Worm (Caenorhabditis elegans) whole organism, L1 larva: ENCODE data around the gene F42H10.3.

ENCODE experiments used
- C04F5.9 ChIP-seq: sonication (generic microtip); optimal IDR thresholded peaks from 2 replicates; lab custom pipeline; 2016; ENCODE audit warnings: missing genetic modification characterization, missing compliant biosample characterization
- C34B4.2 ChIP-seq: sonication (generic microtip); optimal IDR thresholded peaks from 2 replicates; lab custom pipeline; 2017; ENCODE audit warnings: mild to moderate bottlenecking, missing genetic modification characterization, missing compliant biosample characterization
- Y116A8C.19 ChIP-seq: sonication (generic microtip); optimal IDR thresholded peaks from 2 replicates; lab custom pipeline; 2016; ENCODE audit warnings: missing compliant biosample characterization, missing genetic modification characterization, borderline replicate concordance
- ama-1 ChIP-seq: fragments of 150-350 bp; optimal IDR thresholded peaks from 2 replicates; lab custom pipeline; 2014
- ceh-63 ChIP-seq: fragments of 200-800 bp; sonication (Bioruptor generic); optimal IDR thresholded peaks from 2 replicates; lab custom pipeline; 2018; ENCODE audit warnings: mild to moderate bottlenecking, missing genetic modification characterization, missing compliant biosample characterization
- ceh-90 ChIP-seq: sonication (generic microtip); optimal IDR thresholded peaks from 2 replicates; lab custom pipeline; 2016; ENCODE audit warnings: missing genetic modification characterization, missing compliant biosample characterization
- ces-1 ChIP-seq: fragments of 150-350 bp; optimal IDR thresholded peaks from 2 replicates; lab custom pipeline; 2014; ENCODE audit warnings: missing biosample characterization, missing genetic modification reagents, missing genetic modification characterization
- dpl-1 ChIP-seq, 3 experiments: fragments of 150-350 bp in 2 of 3; sonication (generic microtip) in 1 of 3; optimal IDR thresholded peaks; 2 replicates each; lab custom pipeline; 2014 to 2017; ENCODE audit warnings: missing biosample characterization in 3 of 3, missing genetic modification characterization in 3 of 3, missing genetic modification reagents in 3 of 3
- dsc-1 ChIP-seq: sonication (generic microtip); optimal IDR thresholded peaks from 2 replicates; lab custom pipeline; 2016; ENCODE audit warnings: mild to moderate bottlenecking, missing genetic modification characterization, missing compliant biosample characterization
- efl-1 ChIP-seq, 4 experiments: fragments of 150-350 bp; optimal IDR thresholded peaks in 3 of 4; peaks in 1 of 4; 1 replicate in 1 of 4; 2 replicates in 3 of 4; lab custom pipeline; 2014; ENCODE audit warnings: missing biosample characterization in 2 of 4, missing genetic modification characterization in 2 of 4, missing genetic modification reagents in 2 of 4
- efl-3 ChIP-seq: fragments of 200-800 bp; sonication (Bioruptor generic); optimal IDR thresholded peaks from 2 replicates; lab custom pipeline; 2018; ENCODE audit warnings: mild to moderate bottlenecking, missing genetic modification characterization, missing compliant biosample characterization
- ets-5 ChIP-seq: fragments of 200-800 bp; sonication (Bioruptor generic); IDR thresholded peaks from 2 replicates; pipeline ENCODE4 v1.3.6; 2022; ENCODE audit warnings: missing genetic modification characterization, missing compliant biosample characterization
- fkh-10 ChIP-seq: sonication (generic microtip); optimal IDR thresholded peaks from 2 replicates; lab custom pipeline; 2017; ENCODE audit warnings: missing biosample characterization, missing genetic modification reagents, missing genetic modification characterization
- fkh-4 ChIP-seq: sonication (generic microtip); optimal IDR thresholded peaks from 2 replicates; lab custom pipeline; 2016; ENCODE audit warnings: missing compliant biosample characterization, missing genetic modification characterization, borderline replicate concordance
- hlh-17 ChIP-seq: fragments of 200-800 bp; sonication (Bioruptor generic); optimal IDR thresholded peaks from 2 replicates; lab custom pipeline; 2018; ENCODE audit warnings: missing genetic modification characterization, mild to moderate bottlenecking, missing compliant biosample characterization, moderate library complexity, borderline replicate concordance
- lin-14 ChIP-seq: fragments of 200-800 bp; sonication (Bioruptor generic); optimal IDR thresholded peaks from 2 replicates; lab custom pipeline; 2018; ENCODE audit warnings: mild to moderate bottlenecking, missing genetic modification characterization, moderate library complexity, missing compliant biosample characterization
- lin-15B ChIP-seq: fragments of 150-350 bp; sonication (generic microtip); optimal IDR thresholded peaks from 3 replicates; lab custom pipeline; 2014; ENCODE audit warnings: missing biosample characterization, missing genetic modification characterization
- lin-39 ChIP-seq: fragments of 150-350 bp; optimal IDR thresholded peaks from 2 replicates; lab custom pipeline; 2014; ENCODE audit warnings: missing biosample characterization, missing genetic modification reagents, missing genetic modification characterization
- mab-9 ChIP-seq: fragments of 200-800 bp; sonication (Bioruptor generic); IDR thresholded peaks from 2 replicates; pipeline ENCODE4 v1.3.6; 2022; ENCODE audit warnings: missing genetic modification reagents, missing genetic modification characterization, missing compliant biosample characterization
- mdl-1 ChIP-seq, 2 experiments: fragments of 150-350 bp; optimal IDR thresholded peaks; 2 replicates each; lab custom pipeline; 2014 to 2017; ENCODE audit warnings: missing biosample characterization in 2 of 2, missing genetic modification characterization in 2 of 2, inconsistent platforms in 1 of 2
- mef-2 ChIP-seq: fragments of 150-350 bp; optimal IDR thresholded peaks from 2 replicates; lab custom pipeline; 2014; ENCODE audit warnings: missing biosample characterization, missing genetic modification characterization
- nhr-19 ChIP-seq: fragments of 200-800 bp; sonication (Bioruptor generic); conservative IDR thresholded peaks from 2 replicates; pipeline ENCODE4 v1.3.6; 2022; ENCODE audit warnings: missing genetic modification characterization, missing compliant biosample characterization
- nhr-76 ChIP-seq: sonication (generic microtip); optimal IDR thresholded peaks from 2 replicates; lab custom pipeline; 2017; ENCODE audit warnings: missing biosample characterization, missing genetic modification characterization
- nhr-85 ChIP-seq: sonication (generic microtip); peaks from one replicate; lab custom pipeline; 2016; ENCODE audit warnings: missing genetic modification characterization, inconsistent platforms, missing compliant biosample characterization
- pqm-1 ChIP-seq: sonication (generic microtip); optimal IDR thresholded peaks from 3 replicates; lab custom pipeline; 2017; ENCODE audit warnings: missing biosample characterization, missing genetic modification characterization
- sup-37 ChIP-seq: fragments of 200-800 bp; sonication (Bioruptor generic); optimal IDR thresholded peaks from 2 replicates; lab custom pipeline; 2018; ENCODE audit warnings: mild to moderate bottlenecking, missing genetic modification characterization, missing compliant biosample characterization
- tbx-2 ChIP-seq: sonication (generic microtip); optimal IDR thresholded peaks from 2 replicates; lab custom pipeline; 2016; ENCODE audit warnings: missing genetic modification characterization, missing compliant biosample characterization
- tlp-1 ChIP-seq: fragments of 150-350 bp; optimal IDR thresholded peaks from 2 replicates; lab custom pipeline; 2014; ENCODE audit warnings: missing biosample characterization, missing genetic modification characterization
- unc-130 ChIP-seq: fragments of 150-350 bp; optimal IDR thresholded peaks from 2 replicates; lab custom pipeline; 2017; ENCODE audit warnings: missing biosample characterization, missing genetic modification characterization, inconsistent platforms
- unc-62 ChIP-seq: fragments of 150-350 bp; optimal IDR thresholded peaks from 2 replicates; lab custom pipeline; 2014; ENCODE audit warnings: missing biosample characterization, missing genetic modification reagents, missing genetic modification characterization
- xbp-1 ChIP-seq: sonication (generic microtip); optimal IDR thresholded peaks from 2 replicates; lab custom pipeline; 2016; ENCODE audit warnings: missing genetic modification characterization, missing compliant biosample characterization
- zag-1 ChIP-seq: fragments of 150-350 bp; optimal IDR thresholded peaks from 2 replicates; lab custom pipeline; 2014; ENCODE audit warnings: missing biosample characterization, missing genetic modification characterization
- ztf-11 ChIP-seq, 2 experiments: sonication (generic microtip); optimal IDR thresholded peaks; 2 replicates each; lab custom pipeline; 2016 to 2017; ENCODE audit warnings: missing genetic modification characterization in 2 of 2, missing biosample characterization in 1 of 2, missing compliant biosample characterization in 1 of 2
- ztf-4 ChIP-seq: fragments of 150-350 bp; optimal IDR thresholded peaks from 2 replicates; lab custom pipeline; 2014; ENCODE audit warnings: missing biosample characterization, missing genetic modification characterization

The F42H10.3 gene

ce11 chrIII:8529002-8529401 is 45.0 kb downstream of the F42H10.3 start (continued):
- TF ChIP-seq lin-14 (peak; percentile 86), sup-37 (GFP tag; lab: Kevin White, UChicago) (no peak), nhr-85 (peak; percentile 97), fkh-4 (peak; percentile 83), dsc-1 (tag; lab: Kevin White, UChicago) (peak; percentile 67), ama-1 (lab: Kevin White, UChicago) (peak; percentile 64), efl-3 (GFP tag; lab: Kevin White, UChicago) (peak; percentile 19), tbx-2 (tag; lab: Kevin White, UChicago) (peak; percentile 81), unc-130 (tag; lab: Kevin White, UChicago) (no peak), ztf-11 (tag; optimal IDR thresholded peaks at IDR 0.05; lab: Kevin White, UChicago) (peak in 1 of 2 experiments; percentile 90), zag-1 (tag; lab: Kevin White, UChicago) (no peak), C04F5.9 (tag; lab: Kevin White, UChicago) (peak; percentile 49), Y116A8C.19 (tag; lab: Kevin White, UChicago) (no peak), mef-2 (tag; lab: Kevin White, UChicago) (no peak), C34B4.2 (tag; lab: Kevin White, UChicago) (no peak), mab-9 (GFP tag; lab: Robert Waterston, UW) (no peak), lin-15B (tag; lab: Kevin White, UChicago) (peak; percentile 33), nhr-19 (GFP tag; lab: Robert Waterston, UW) (peak; percentile 56), ceh-90 (peak; percentile 89), unc-62 (GFP tag; lab: Kevin White, UChicago) (no peak), ztf-4 (tag; lab: Kevin White, UChicago) (no peak), tlp-1 (tag; lab: Kevin White, UChicago) (no peak), pqm-1 (no peak), ets-5 (GFP tag; lab: Robert Waterston, UW) (no peak), mdl-1 (tag; optimal IDR thresholded peaks at IDR 0.05; lab: Kevin White, UChicago) (peak in 1 of 2 experiments; percentile 21), lin-39 (peak; percentile 47), hlh-17 (GFP tag; lab: Kevin White, UChicago) (no peak), dpl-1 (GFP tag; optimal IDR thresholded peaks at IDR 0.05; lab: Kevin White, UChicago) (peak; percentile 28 to 71 (median 41)), efl-1 (optimal IDR thresholded peaks at IDR 0.05; lab: Kevin White, UChicago) (peak; percentile 58 to 66), efl-1 (GFP tag; optimal IDR thresholded peaks at IDR 0.05 in 1 of 2; lab: Kevin White, UChicago) (peak; percentile 68 to 94), nhr-76 (tag; lab: Kevin White, UChicago) (no peak), xbp-1 (tag; lab: Kevin White, UChicago) (peak; percentile 86)

- TF ChIP-seq dsc-1 (tag; lab: Kevin White, UChicago) = no peak
Measured at ce11 chrIII:8529772-8530171, 45.8 kb downstream of the F42H10.3 start, which contains the start of gene ZC21.10. Gene ZC21.10, plus strand, starts transcription at chrIII:8530072.

- TF ChIP-seq tlp-1 (tag; lab: Kevin White, UChicago) (no peak), pqm-1 (no peak), fkh-4 (no peak), lin-14 (peak; percentile 50), fkh-10 (GFP tag; lab: Kevin White, UChicago) (peak; percentile 60)
Measured at ce11 chrIII:8533900-8534299, 49.9 kb downstream of the F42H10.3 start.

DNA sequence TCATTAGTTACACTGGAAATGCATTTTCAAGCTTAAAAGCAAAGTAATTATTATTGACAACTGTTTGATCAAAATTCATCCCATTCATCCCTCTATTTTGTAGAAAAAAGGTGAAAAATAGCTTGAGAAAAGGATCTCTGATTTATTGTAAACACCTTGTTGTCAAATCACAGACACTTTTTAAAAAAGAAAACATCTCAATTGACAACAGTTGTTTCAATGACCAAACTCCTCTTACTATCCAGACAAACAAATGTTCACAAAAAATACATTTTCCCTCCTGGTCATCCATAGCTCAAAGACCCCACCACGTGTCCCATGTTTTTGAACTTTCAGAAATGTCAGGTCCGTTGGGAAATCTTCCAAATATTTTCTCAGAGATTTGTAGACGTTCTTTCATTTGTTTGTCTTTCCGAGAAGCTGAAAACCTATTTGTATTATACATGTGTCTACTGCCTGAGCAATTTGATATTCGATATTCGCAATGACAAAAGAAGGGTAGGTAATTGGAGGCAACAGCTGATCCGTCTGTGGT is 50.8 kb downstream of the F42H10.3 start, which contains the start of gene trp-1:
trp-1 (plus strand) TSS at position 485 of the 535 bp plus-strand sequence.
- no peak for TF ChIP-seq efl-1 (optimal IDR thresholded peaks at IDR 0.05; lab: Kevin White, UChicago)
- peak in 1 of 2 experiments; percentile 26 for TF ChIP-seq efl-1 (GFP tag; optimal IDR thresholded peaks at IDR 0.05 in 1 of 2; lab: Kevin White, UChicago)
- no peak for TF ChIP-seq nhr-19 (GFP tag; lab: Robert Waterston, UW)
- TF ChIP-seq ces-1 (GFP tag; lab: Kevin White, UChicago) = no peak
- no peak for TF ChIP-seq fkh-4

DNA sequence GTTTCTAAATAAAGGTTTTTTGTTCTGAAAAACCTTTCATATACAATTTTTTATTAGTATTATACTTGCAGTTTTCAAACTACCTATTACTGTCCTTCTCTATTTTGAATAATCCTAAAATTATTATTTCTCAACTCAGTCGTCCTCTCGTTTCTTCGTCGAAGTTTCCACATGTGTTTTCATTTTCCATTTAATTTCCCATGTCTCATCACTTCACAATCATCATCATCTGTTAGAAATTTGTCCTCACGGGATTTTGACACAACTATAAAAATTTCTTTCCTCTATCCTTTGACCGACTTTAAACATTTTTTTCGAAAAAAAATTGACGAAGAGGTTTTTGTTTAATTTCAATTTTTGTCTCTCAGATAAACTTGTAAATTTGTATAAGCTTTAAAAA is 51.5 kb downstream of the F42H10.3 start:
- TF ChIP-seq sup-37 (GFP tag; lab: Kevin White, UChicago) (no peak), ceh-63 (GFP tag; lab: Kevin White, UChicago) (no peak), dsc-1 (tag; lab: Kevin White, UChicago) (peak; percentile 95), fkh-4 (peak; percentile 57), nhr-85 (no peak)
